Fruit fly (Drosophila melanogaster): ENCODE data around the gene Nnp-1.

Gene Nnp-1

DNA sequence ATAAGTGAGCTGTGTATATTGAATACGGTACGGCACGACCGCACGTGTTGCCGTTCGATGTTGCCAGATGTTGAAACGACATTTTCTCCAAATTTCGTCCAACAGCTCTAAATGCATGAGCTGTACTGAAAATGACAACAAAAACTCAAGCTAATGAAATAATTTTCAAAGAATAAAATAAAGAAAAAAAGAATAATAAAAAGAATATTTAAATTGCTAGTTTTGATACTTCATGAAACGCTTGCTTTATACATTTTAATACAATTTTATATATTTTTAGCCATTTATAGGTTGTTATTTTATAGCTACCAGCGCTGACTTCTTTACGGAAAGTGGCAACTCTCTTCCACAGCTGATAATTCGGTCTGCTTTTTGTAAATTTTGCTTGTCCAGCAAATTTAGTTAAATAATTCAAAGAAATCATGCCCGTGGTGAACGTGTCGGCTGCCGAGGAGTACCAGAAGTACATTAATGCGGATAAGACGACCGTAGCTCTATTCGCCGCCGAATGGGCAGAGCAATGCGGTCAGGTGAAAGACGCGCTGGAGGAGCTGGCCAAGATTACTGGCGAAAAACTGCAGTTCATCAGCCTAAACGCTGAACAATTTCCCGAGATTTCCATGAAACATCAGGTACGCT is at the start of gene Nnp-1, which contains the start of gene Grx3:
Gene Nnp-1, minus strand, starts transcription at position 81 of the 639 bp plus-strand sequence.
Gene Grx3, plus strand, starts transcription at position 339 of the 639 bp plus-strand sequence.
- TF ChIP-seq Blimp-1 (GFP tag; optimal IDR thresholded peaks at IDR 0.05) (no peak), esn (GFP tag; optimal IDR thresholded peaks at IDR 0.05) (no peak), CG10669 (GFP tag; optimal IDR thresholded peaks at IDR 0.05) (no peak), fd85E (GFP tag; optimal IDR thresholded peaks at IDR 0.05) (no peak), lz (GFP tag; optimal IDR thresholded peaks at IDR 0.05) (peak; percentile 48), CG8632 (GFP tag; optimal IDR thresholded peaks at IDR 0.05) (no peak), Sox102F (GFP tag; optimal IDR thresholded peaks at IDR 0.05) (no peak), CG6854 (GFP tag; optimal IDR thresholded peaks at IDR 0.05) (no peak), svp (GFP tag) (no peak), CG11902 (GFP tag; optimal IDR thresholded peaks at IDR 0.05) (peak; percentile 26), Lpt (GFP tag; optimal IDR thresholded peaks at IDR 0.05) (no peak), CG32006 (GFP tag; optimal IDR thresholded peaks at IDR 0.05) (no peak), Met (GFP tag; optimal IDR thresholded peaks at IDR 0.05) (no peak), CG31627 (GFP tag; optimal IDR thresholded peaks at IDR 0.05) (peak; percentile 27), CG8119 (GFP tag; IDR thresholded peaks at IDR 0.05) (no peak), cyc (GFP tag; optimal IDR thresholded peaks at IDR 0.05) (peak; percentile 35), salr (GFP tag; optimal IDR thresholded peaks at IDR 0.05) (no peak), Gug (GFP tag; IDR thresholded peaks at IDR 0.05) (no peak), Hr4 (GFP tag; optimal IDR thresholded peaks at IDR 0.05) (no peak), CG3032 (tag; optimal IDR thresholded peaks at IDR 0.05) (no peak), CG34406 (GFP tag; optimal IDR thresholded peaks at IDR 0.05) (peak; percentile 43), Eip78C (GFP tag) (no peak), spab (GFP tag; optimal IDR thresholded peaks at IDR 0.05) (no peak), pdm3 (GFP tag; optimal IDR thresholded peaks at IDR 0.05) (no peak), Ets21C (GFP tag; optimal IDR thresholded peaks at IDR 0.05) (peak; percentile 20), CG8319 (GFP tag; optimal IDR thresholded peaks at IDR 0.05) (peak; percentile 22), Eip75B (GFP tag; optimal IDR thresholded peaks at IDR 0.05) (no peak), fd59A (GFP tag; optimal IDR thresholded peaks at IDR 0.05) (no peak), CG11294 (GFP tag; IDR thresholded peaks at IDR 0.05) (no peak), achi (GFP tag; optimal IDR thresholded peaks at IDR 0.05) (peak; percentile 52), topi (GFP tag; optimal IDR thresholded peaks at IDR 0.05) (no peak), eg (GFP tag; IDR thresholded peaks at IDR 0.05) (peak; percentile 32; the same call in 1 of the 3 replicates), CG6276 (GFP tag; optimal IDR thresholded peaks at IDR 0.05) (no peak), ss (GFP tag; optimal IDR thresholded peaks at IDR 0.05) (no peak), Sox15 (GFP tag; optimal IDR thresholded peaks at IDR 0.05) (peak; percentile 20), CG10631 (GFP tag; optimal IDR thresholded peaks at IDR 0.05) (peak; percentile 57), CG6163 (GFP tag; IDR thresholded peaks at IDR 0.05) (no peak), vri (GFP tag; optimal IDR thresholded peaks at IDR 0.05) (no peak), CG1621 (tag; optimal IDR thresholded peaks at IDR 0.05) (peak; percentile 75), CG6792 (GFP tag; optimal IDR thresholded peaks at IDR 0.05) (no peak), Smox (GFP tag; optimal IDR thresholded peaks at IDR 0.05) (peak; percentile 39), dac (GFP tag; optimal IDR thresholded peaks at IDR 0.05) (no peak), CG9139 (GFP tag; optimal IDR thresholded peaks at IDR 0.05) (no peak), CG3919 (GFP tag; optimal IDR thresholded peaks at IDR 0.05) (no peak), OdsH (GFP tag; optimal IDR thresholded peaks at IDR 0.05) (no peak), Hr38 (GFP tag; optimal IDR thresholded peaks at IDR 0.05) (no peak), Ets96B (tag; optimal IDR thresholded peaks at IDR 0.05) (no peak), CG11762 (GFP tag; optimal IDR thresholded peaks at IDR 0.05; ENCODE audit: insufficient read depth) (no peak), Hr39 (GFP tag; optimal IDR thresholded peaks at IDR 0.05) (peak; percentile 45), CG15336 (GFP tag; IDR thresholded peaks at IDR 0.05) (no peak), Eip93F (GFP tag; optimal IDR thresholded peaks at IDR 0.05) (no peak), net (GFP tag; optimal IDR thresholded peaks at IDR 0.05) (no peak)

Data from whole organism, prepupa.